Fruit fly (Drosophila melanogaster) whole organism, embryonic: ENCODE measurements around the gene RabX4.

Source experiments
- Atf-2 ChIP-seq: fragments of 200-800 bp; sonication (Bioruptor generic); optimal IDR thresholded peaks from 2 replicates; lab custom pipeline; 2016; ENCODE audit warnings: missing biosample characterization, missing genetic modification characterization
- Atf3 ChIP-seq: fragments of 200-800 bp; sonication (Bioruptor generic); optimal IDR thresholded peaks from 3 replicates; lab custom pipeline; 2016; ENCODE audit warnings: missing biosample characterization, missing genetic modification characterization
- Awh ChIP-seq: fragments of 200-800 bp; sonication (Bioruptor generic); IDR thresholded peaks from 2 replicates; pipeline ENCODE4, ENCODE4 v1.3.6; 2022; ENCODE audit warnings: missing biosample characterization, missing genetic modification characterization
- B-H2 ChIP-seq: fragments of 200-800 bp; sonication (Bioruptor generic); optimal IDR thresholded peaks from 2 replicates; lab custom pipeline; 2018; ENCODE audit warnings: missing biosample characterization, mild to moderate bottlenecking, missing genetic modification characterization
- CG11093 ChIP-seq: fragments of 200-800 bp; sonication (Bioruptor generic); IDR thresholded peaks from 3 replicates; pipeline ENCODE4 v1.3.6; 2022; ENCODE audit warnings: missing biosample characterization, missing genetic modification characterization
- CG11247 ChIP-seq: fragments of 200-800 bp; sonication (Bioruptor generic); IDR thresholded peaks from 2 replicates; pipeline ENCODE4 v1.3.6; 2022; ENCODE audit warnings: missing biosample characterization, missing genetic modification characterization
- CG11504 ChIP-seq: fragments of 200-800 bp; sonication (Bioruptor generic); optimal IDR thresholded peaks from 3 replicates; lab custom pipeline; 2019; ENCODE audit warnings: missing biosample characterization, mild to moderate bottlenecking, missing genetic modification characterization, moderate library complexity
- CG14014 ChIP-seq: fragments of 200-800 bp; sonication (Bioruptor generic); IDR thresholded peaks from 2 replicates; pipeline ENCODE4 v1.3.6; 2022; ENCODE audit warnings: missing biosample characterization, missing genetic modification characterization
- CG14710 ChIP-seq: fragments of 200-800 bp; sonication (Bioruptor generic); optimal IDR thresholded peaks from 3 replicates; lab custom pipeline; 2019; ENCODE audit warnings: missing biosample characterization, mild to moderate bottlenecking, missing genetic modification characterization, moderate library complexity
- CG17361 ChIP-seq: fragments of 200-800 bp; sonication (Bioruptor generic); IDR thresholded peaks from 3 replicates; pipeline ENCODE4 v1.3.6; 2022; ENCODE audit warnings: missing biosample characterization, missing genetic modification characterization
- CG18011 ChIP-seq: fragments of 200-800 bp; sonication (Bioruptor generic); optimal IDR thresholded peaks from 2 replicates; lab custom pipeline; 2017; ENCODE audit warnings: missing biosample characterization, missing genetic modification characterization, mild to moderate bottlenecking, moderate library complexity, missing genotype
- CG18619 ChIP-seq: fragments of 200-800 bp; sonication (Bioruptor generic); optimal IDR thresholded peaks from 3 replicates; lab custom pipeline; 2017; ENCODE audit warnings: missing biosample characterization, mild to moderate bottlenecking, missing genetic modification characterization
- CG2116 ChIP-seq: fragments of 200-800 bp; sonication (Bioruptor generic); optimal IDR thresholded peaks from 3 replicates; lab custom pipeline; 2018; ENCODE audit warnings: missing biosample characterization, mild to moderate bottlenecking, missing genetic modification characterization
- CG31224 ChIP-seq: fragments of 200-800 bp; sonication (Bioruptor generic); IDR thresholded peaks from 2 replicates; pipeline ENCODE4 v1.3.6; 2022; ENCODE audit warnings: missing biosample characterization, missing genetic modification characterization
- CG32532 ChIP-seq: fragments of 200-800 bp; sonication (Bioruptor generic); IDR thresholded peaks from 2 replicates; pipeline ENCODE4 v1.3.6; 2022; ENCODE audit warnings: missing biosample characterization, missing genetic modification characterization
- CG4424 ChIP-seq: fragments of 200-800 bp; sonication (Bioruptor generic); optimal IDR thresholded peaks from 3 replicates; lab custom pipeline; 2016; ENCODE audit warnings: missing biosample characterization, missing genetic modification characterization
- CG7556 ChIP-seq: fragments of 200-800 bp; sonication (Bioruptor generic); optimal IDR thresholded peaks from 2 replicates; lab custom pipeline; 2017; ENCODE audit warnings: missing biosample characterization, mild to moderate bottlenecking, missing genetic modification characterization
- CG7928 ChIP-seq: fragments of 200-800 bp; sonication (Bioruptor generic); optimal IDR thresholded peaks from 2 replicates; lab custom pipeline; 2017; ENCODE audit warnings: missing biosample characterization, mild to moderate bottlenecking, missing genetic modification characterization
- CG9609 ChIP-seq: fragments of 200-800 bp; sonication (Bioruptor generic); optimal IDR thresholded peaks from 3 replicates; lab custom pipeline; 2016; ENCODE audit warnings: missing biosample characterization, missing genetic modification characterization
- CG9817 ChIP-seq: fragments of 200-800 bp; sonication (Bioruptor generic); optimal IDR thresholded peaks from 2 replicates; lab custom pipeline; 2018; ENCODE audit warnings: missing biosample characterization, mild to moderate bottlenecking, missing genetic modification characterization, moderate library complexity
- CG9932 ChIP-seq: fragments of 200-800 bp; sonication (Bioruptor generic); IDR thresholded peaks from 2 replicates; pipeline ENCODE4 v1.3.6; 2022; ENCODE audit warnings: missing biosample characterization, missing genetic modification characterization
- CHES-1-like ChIP-seq: fragments of 200-800 bp; sonication (Bioruptor generic); optimal IDR thresholded peaks from 2 replicates; lab custom pipeline; 2016; ENCODE audit warnings: missing biosample characterization, missing genetic modification characterization
- CTCF ChIP-seq: fragments of 200-800 bp; sonication (Bioruptor generic); optimal IDR thresholded peaks from 2 replicates; lab custom pipeline; 2017; ENCODE audit warnings: missing biosample characterization, mild to moderate bottlenecking, missing genetic modification characterization, moderate library complexity
- Dip2 ChIP-seq: fragments of 200-800 bp; sonication (Bioruptor generic); IDR thresholded peaks from 2 replicates; pipeline ENCODE4 v1.3.6; 2022; ENCODE audit warnings: missing biosample characterization, missing genetic modification characterization
- Dref ChIP-seq: fragments of 200-800 bp; sonication (Bioruptor generic); IDR thresholded peaks from 2 replicates; pipeline ENCODE4 v1.3.6; 2022; ENCODE audit warnings: missing biosample characterization, missing genetic modification characterization
- E2f1 ChIP-seq: fragments of 200-800 bp; sonication (Bioruptor generic); IDR thresholded peaks from 2 replicates; pipeline ENCODE4 v1.3.6; 2022; ENCODE audit warnings: missing biosample characterization, missing genetic modification characterization
- E2f2 ChIP-seq: fragments of 200-800 bp; sonication (Bioruptor generic); IDR thresholded peaks from 2 replicates; pipeline ENCODE4 v1.3.6; 2022; ENCODE audit warnings: missing biosample characterization, missing genetic modification characterization
- Hand ChIP-seq: fragments of 200-800 bp; sonication (Bioruptor generic); optimal IDR thresholded peaks from 2 replicates; lab custom pipeline; 2017; ENCODE audit warnings: mild to moderate bottlenecking, missing biosample characterization, missing genetic modification reagents, missing genetic modification characterization
- Lpt ChIP-seq: fragments of >200 bp; optimal IDR thresholded peaks from 2 replicates; lab custom pipeline; 2018; ENCODE audit warnings: missing biosample characterization, missing genetic modification characterization
- MTF-1 ChIP-seq: fragments of 200-800 bp; sonication (Bioruptor generic); optimal IDR thresholded peaks from 2 replicates; lab custom pipeline; 2018; ENCODE audit warnings: missing biosample characterization, mild to moderate bottlenecking, missing genetic modification characterization, borderline replicate concordance
- Opbp ChIP-seq: fragments of 200-800 bp; sonication (Bioruptor generic); IDR thresholded peaks from 3 replicates; pipeline ENCODE4 v1.3.6; 2022; ENCODE audit warnings: missing biosample characterization, missing genetic modification characterization; ENCODE audit not compliant: partially characterized antibody
- Rx ChIP-seq: fragments of 200-800 bp; sonication (Bioruptor generic); IDR thresholded peaks from 2 replicates; pipeline ENCODE4 v1.3.6; 2022; ENCODE audit warnings: missing biosample characterization, missing genetic modification characterization
- TFAM ChIP-seq: fragments of 200-800 bp; sonication (Bioruptor generic); optimal IDR thresholded peaks from 2 replicates; lab custom pipeline; 2017; ENCODE audit warnings: missing biosample characterization, missing genetic modification characterization, inconsistent platforms
- cad ChIP-seq: fragments of >200 bp; optimal IDR thresholded peaks from 2 replicates; lab custom pipeline; 2017; ENCODE audit warnings: missing biosample characterization, missing genetic modification characterization
- ci ChIP-seq: fragments of 200-800 bp; sonication (Bioruptor generic); IDR thresholded peaks from 3 replicates; pipeline ENCODE4 v1.3.6; 2022; ENCODE audit warnings: missing biosample characterization, missing genetic modification characterization
- dan ChIP-seq: fragments of 200-800 bp; sonication (Bioruptor generic); IDR thresholded peaks from 2 replicates; pipeline ENCODE4 v1.3.6; 2022; ENCODE audit warnings: missing biosample characterization, missing genetic modification characterization
- dimm ChIP-seq: fragments of 200-800 bp; sonication (Bioruptor generic); IDR thresholded peaks from 2 replicates; pipeline ENCODE4 v1.3.6; 2022; ENCODE audit warnings: missing biosample characterization, missing genetic modification characterization
- dm ChIP-seq: fragments of 200-800 bp; sonication (Bioruptor generic); optimal IDR thresholded peaks from 3 replicates; lab custom pipeline; 2016; ENCODE audit warnings: missing biosample characterization, missing genetic modification characterization
- gce ChIP-seq: fragments of 200-800 bp; sonication (Bioruptor generic); IDR thresholded peaks from 3 replicates; pipeline ENCODE4 v1.3.6; 2022; ENCODE audit warnings: missing biosample characterization, missing genetic modification characterization
- insv ChIP-seq, 2 experiments: fragments of 200-800 bp; sonication (Bioruptor generic); optimal IDR thresholded peaks; 3 replicates each; lab custom pipeline; 2016 to 2018; ENCODE audit warnings: missing biosample characterization in 2 of 2, missing genetic modification characterization in 2 of 2
- inv ChIP-seq: fragments of 200-800 bp; sonication (Bioruptor generic); IDR thresholded peaks from 2 replicates; pipeline ENCODE4 v1.3.6; 2022; ENCODE audit warnings: missing biosample characterization, missing genetic modification characterization; ENCODE audit not compliant: partially characterized antibody
- nerfin-1 ChIP-seq: fragments of 200-800 bp; sonication (Bioruptor generic); optimal IDR thresholded peaks from 3 replicates; lab custom pipeline; 2019; ENCODE audit warnings: missing biosample characterization, mild to moderate bottlenecking, missing genetic modification characterization, moderate library complexity
- p53 ChIP-seq: fragments of 200-800 bp; sonication (Bioruptor generic); optimal IDR thresholded peaks from 2 replicates; lab custom pipeline; 2016; ENCODE audit warnings: missing biosample characterization, missing genetic modification characterization
- ranshi ChIP-seq: fragments of 200-800 bp; sonication (Bioruptor generic); IDR thresholded peaks from 2 replicates; pipeline ENCODE4 v1.3.6; 2022; ENCODE audit warnings: missing biosample characterization, missing genetic modification characterization
- schlank ChIP-seq: fragments of 200-800 bp; sonication (Bioruptor generic); optimal IDR thresholded peaks from 2 replicates; lab custom pipeline; 2018; ENCODE audit warnings: missing biosample characterization, mild to moderate bottlenecking, missing genetic modification characterization
- toy ChIP-seq: fragments of 200-800 bp; sonication (Bioruptor generic); IDR thresholded peaks from 2 replicates; pipeline ENCODE4 v1.3.6; 2022; ENCODE audit warnings: missing biosample characterization, missing genetic modification characterization
- ttk ChIP-seq: fragments of 200-800 bp; sonication (Bioruptor generic); IDR thresholded peaks from 2 replicates; pipeline ENCODE4 v2.1.2; 2022; ENCODE audit warnings: missing biosample characterization, missing genetic modification characterization
- twi ChIP-seq: fragments of 200-800 bp; optimal IDR thresholded peaks from 2 replicates; lab custom pipeline; 2019; ENCODE audit warnings: missing biosample characterization, mild to moderate bottlenecking, missing genetic modification characterization, moderate library complexity
- unc-4 ChIP-seq: fragments of 200-800 bp; sonication (Bioruptor generic); IDR thresholded peaks from 2 replicates; pipeline ENCODE4 v1.3.6; 2022; ENCODE audit warnings: missing biosample characterization, missing genetic modification characterization; ENCODE audit not compliant: partially characterized antibody
- zf30C ChIP-seq: fragments of 200-800 bp; sonication (Bioruptor generic); optimal IDR thresholded peaks from 3 replicates; lab custom pipeline; 2018; ENCODE audit warnings: missing biosample characterization, mild to moderate bottlenecking, missing genetic modification characterization

The RabX4 gene

DNA sequence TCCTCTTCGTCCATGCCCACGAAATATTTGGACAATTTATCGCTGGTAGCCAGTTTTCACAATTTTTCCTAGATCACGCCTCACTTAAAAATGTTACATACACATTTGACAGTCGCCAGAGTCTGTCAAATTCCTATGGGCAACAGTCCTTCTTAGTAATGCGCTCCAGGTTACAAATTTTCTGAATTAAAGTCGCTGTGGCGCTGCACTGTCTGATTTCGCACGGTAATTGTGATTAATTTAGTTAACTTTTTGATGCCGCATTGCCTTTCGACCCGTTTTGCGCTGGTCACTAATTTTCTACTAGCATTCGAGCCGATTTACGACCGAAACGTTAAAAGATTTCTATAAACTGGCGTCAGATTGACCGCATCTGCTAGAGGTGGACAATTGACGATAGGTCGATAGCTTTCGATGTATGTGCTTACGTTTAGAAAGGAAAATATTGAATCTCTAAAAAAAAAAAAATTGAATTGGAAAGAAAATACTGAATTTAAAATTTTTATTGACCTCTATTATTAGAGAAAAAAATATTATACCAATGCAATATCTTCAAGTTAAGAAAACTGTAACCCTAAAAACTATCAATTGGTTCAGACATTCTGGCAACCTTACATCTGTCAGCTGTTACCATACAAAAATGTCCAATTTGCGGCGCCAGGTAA is 14.4 kb downstream of the RabX4 start, which contains the start of the genes lili and CG34150 (continued):
- TF ChIP-seq Rx (GFP tag; lab: Robert Waterston, UW) (no peak), TFAM (GFP tag; lab: Kevin White, UChicago) (no peak), dimm (no peak), E2f2 (peak; percentile 76), Hand (GFP tag; lab: Kevin White, UChicago) (no peak), toy (GFP tag; lab: Robert Waterston, UW) (no peak), CG32532 (GFP tag; lab: Robert Waterston, UW) (peak; percentile 81), Lpt (GFP tag; lab: Kevin White, UChicago) (no peak), CG9817 (tag; lab: Kevin White, UChicago) (peak; percentile 77), gce (GFP tag; lab: Robert Waterston, UW) (no peak), ranshi (GFP tag; lab: Robert Waterston, UW) (peak; percentile 55; the same call in 1 of the 2 replicates), Dref (GFP tag; lab: Robert Waterston, UW) (peak; percentile 74), Dip2 (GFP tag; lab: Robert Waterston, UW) (no peak), CG18619 (GFP tag; lab: Kevin White, UChicago) (peak; percentile 42), CG31224 (peak; percentile 42; the same call in 1 of the 2 replicates), schlank (tag; lab: Kevin White, UChicago) (no peak), ttk (GFP tag; lab: Robert Waterston, UW) (0 out of 2 replicates have a peak, but pooled peaks have one; percentile 47), Atf-2 (GFP tag; lab: Kevin White, UChicago) (peak; percentile 62), ci (peak; percentile 73), CG11504 (tag; lab: Kevin White, UChicago) (peak; percentile 76), CG14710 (tag; lab: Kevin White, UChicago) (peak; percentile 91), CG9609 (GFP tag; lab: Kevin White, UChicago) (peak; percentile 69), CG4424 (GFP tag; lab: Kevin White, UChicago) (peak; percentile 78), MTF-1 (GFP tag; lab: Kevin White, UChicago) (no peak), CG18011 (peak; percentile 53), E2f1 (peak; percentile 43; the same call in 1 of the 2 replicates), Opbp (GFP tag; lab: Robert Waterston, UW) (peak; percentile 71; the same call in 2 of the 3 replicates), CHES-1-like (GFP tag; lab: Kevin White, UChicago) (peak; percentile 80), unc-4 (peak; percentile 89), Atf3 (peak; percentile 43), CG7928 (GFP tag; lab: Kevin White, UChicago) (peak; percentile 54), CG11247 (GFP tag; lab: Robert Waterston, UW) (no peak; the same call in none of the 2 replicates), twi (tag; lab: Kevin White, UChicago) (peak; percentile 56), dan (GFP tag; lab: Robert Waterston, UW) (no peak), CG2116 (peak; percentile 89), p53 (GFP tag; lab: Kevin White, UChicago) (peak; percentile 50), cad (GFP tag; lab: Kevin White, UChicago) (no peak), zf30C (GFP tag; lab: Kevin White, UChicago) (peak; percentile 22), B-H2 (peak; percentile 86), nerfin-1 (peak; percentile 97), insv (GFP tag; optimal IDR thresholded peaks at IDR 0.05; lab: Kevin White, UChicago) (peak in 1 of 2 experiments; percentile 32), dm (GFP tag; lab: Kevin White, UChicago) (peak; percentile 30), inv (GFP tag; lab: Robert Waterston, UW) (peak; percentile 73), CG14014 (GFP tag; lab: Robert Waterston, UW) (peak; percentile 78), Awh (GFP tag; lab: Robert Waterston, UW) (peak; percentile 68; the same call in 1 of the 2 replicates), CG11093 (GFP tag; lab: Robert Waterston, UW) (peak; percentile 44; the same call in 1 of the 3 replicates), CG9932 (GFP tag; lab: Robert Waterston, UW) (peak; percentile 88), CG7556 (GFP tag; lab: Kevin White, UChicago) (peak; percentile 64), CG17361 (GFP tag; lab: Robert Waterston, UW) (peak; percentile 78), CTCF (GFP tag; lab: Kevin White, UChicago) (peak; percentile 38)
